Worm (Caenorhabditis elegans) whole organism, early embryonic: ENCODE data around the gene cdka-1.

Experiments used
- B0310.2 ChIP-seq: sonication (generic microtip); optimal IDR thresholded peaks from 2 replicates; lab custom pipeline; 2016; ENCODE audit warnings: mild to moderate bottlenecking, missing genetic modification characterization, missing compliant biosample characterization
- F13C5.2 ChIP-seq: sonication (generic microtip); optimal IDR thresholded peaks from 2 replicates; lab custom pipeline; 2017; ENCODE audit warnings: mild to moderate bottlenecking, missing genetic modification characterization, inconsistent platforms, missing compliant biosample characterization
- aly-1 ChIP-seq: sonication (generic microtip); optimal IDR thresholded peaks from 2 replicates; lab custom pipeline; 2016; ENCODE audit warnings: missing genetic modification characterization, missing compliant biosample characterization
- ama-1 ChIP-seq: fragments of 150-350 bp; optimal IDR thresholded peaks from 2 replicates; lab custom pipeline; 2014
- ceh-13 ChIP-seq: fragments of 200-800 bp; sonication (Bioruptor generic); optimal IDR thresholded peaks from 2 replicates; lab custom pipeline; 2018; ENCODE audit warnings: mild to moderate bottlenecking, missing genetic modification characterization, missing compliant biosample characterization
- ceh-36 ChIP-seq: sonication (generic microtip); optimal IDR thresholded peaks from 2 replicates; lab custom pipeline; 2016; ENCODE audit warnings: missing genetic modification characterization, inconsistent platforms, missing compliant biosample characterization
- ets-7 ChIP-seq: sonication (generic microtip); optimal IDR thresholded peaks from 2 replicates; lab custom pipeline; 2016; ENCODE audit warnings: missing genotype, missing genetic modification characterization, missing compliant biosample characterization
- flt-1 ChIP-seq: fragments of 200-800 bp; sonication (Bioruptor generic); IDR thresholded peaks from 2 replicates; pipeline ENCODE4 v1.3.6; 2022; ENCODE audit warnings: missing genetic modification characterization, missing compliant biosample characterization
- hmbx-1 ChIP-seq: sonication (generic microtip); optimal IDR thresholded peaks from 2 replicates; lab custom pipeline; 2016; ENCODE audit warnings: mild to moderate bottlenecking, missing genetic modification characterization, missing compliant biosample characterization
- hmg-4 ChIP-seq: fragments of 200-800 bp; sonication (Bioruptor generic); optimal IDR thresholded peaks from 2 replicates; lab custom pipeline; 2018; ENCODE audit warnings: mild to moderate bottlenecking, missing genetic modification characterization, missing compliant biosample characterization
- hnd-1 ChIP-seq: sonication (generic microtip); optimal IDR thresholded peaks from 2 replicates; lab custom pipeline; 2016; ENCODE audit warnings: missing genetic modification characterization, missing compliant biosample characterization
- pes-1 ChIP-seq: fragments of 200-800 bp; sonication (Bioruptor generic); IDR thresholded peaks from 2 replicates; pipeline ENCODE4 v1.3.6; 2022; ENCODE audit warnings: missing genetic modification reagents, missing genetic modification characterization, missing compliant biosample characterization
- scrt-1 ChIP-seq: fragments of 200-800 bp; sonication (Bioruptor generic); IDR thresholded peaks from 2 replicates; pipeline ENCODE4 v1.3.6; 2022; ENCODE audit warnings: missing genetic modification characterization, missing compliant biosample characterization
- sea-1 ChIP-seq: fragments of 200-800 bp; sonication (Bioruptor generic); conservative IDR thresholded peaks from 2 replicates; pipeline ENCODE4 v1.3.6; 2022; ENCODE audit warnings: missing genetic modification characterization, missing compliant biosample characterization
- tbx-11 ChIP-seq: fragments of 200-800 bp; sonication (Bioruptor generic); IDR thresholded peaks from 2 replicates; pipeline ENCODE4 v1.3.6; 2022; ENCODE audit warnings: missing genetic modification characterization, missing compliant biosample characterization
- tbx-37 ChIP-seq: fragments of 200-800 bp; sonication (Bioruptor generic); conservative IDR thresholded peaks from 2 replicates; pipeline ENCODE4 v1.3.6; 2022; ENCODE audit warnings: missing genetic modification reagents, missing genetic modification characterization, missing compliant biosample characterization
- tra-4 ChIP-seq: sonication (generic microtip); optimal IDR thresholded peaks from 2 replicates; lab custom pipeline; 2017; ENCODE audit warnings: missing genetic modification characterization, missing compliant biosample characterization

cdka-1 gene

DNA sequence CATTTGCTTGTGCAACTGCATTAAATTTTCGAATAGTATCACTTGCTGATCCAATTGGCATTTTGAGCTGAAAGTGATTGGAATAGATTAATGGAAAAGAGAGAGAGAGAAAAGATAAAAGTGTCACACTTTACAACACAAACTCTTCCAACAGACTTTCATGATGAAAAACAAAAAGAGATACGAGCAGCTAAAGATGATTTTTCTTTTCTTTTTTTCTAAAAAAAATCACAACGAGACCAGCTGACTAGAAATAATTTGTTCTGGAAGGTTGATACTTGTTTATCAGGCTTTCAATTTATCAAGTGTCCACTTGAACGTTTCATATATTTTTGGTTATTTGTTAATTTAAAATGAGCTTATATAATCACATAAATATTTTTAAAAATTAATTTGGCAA lies 28.5 kb downstream of the cdka-1 start:
- TF ChIP-seq tra-4 (tag; lab: Kevin White, UChicago): no peak
- TF ChIP-seq B0310.2 (tag; lab: Kevin White, UChicago): no peak
- no peak for TF ChIP-seq tbx-37
- TF ChIP-seq pes-1 (GFP tag; lab: Robert Waterston, UW): no peak
- no peak for TF ChIP-seq ceh-36
- TF ChIP-seq flt-1 (GFP tag; lab: Robert Waterston, UW): no peak
- TF ChIP-seq sea-1: no peak
- no peak for TF ChIP-seq ets-7 (tag; lab: Kevin White, UChicago)
- no peak for TF ChIP-seq ceh-13 (GFP tag; lab: Kevin White, UChicago)
- no peak for TF ChIP-seq ama-1 (lab: Kevin White, UChicago)
- no peak for TF ChIP-seq hmg-4 (GFP tag; lab: Kevin White, UChicago)
- no peak for TF ChIP-seq tbx-11 (GFP tag; lab: Robert Waterston, UW)
- TF ChIP-seq hmbx-1: no peak
- no peak for TF ChIP-seq aly-1
- no peak for TF ChIP-seq F13C5.2 (tag; lab: Kevin White, UChicago)
- TF ChIP-seq scrt-1 (GFP tag; lab: Robert Waterston, UW): no peak

DNA sequence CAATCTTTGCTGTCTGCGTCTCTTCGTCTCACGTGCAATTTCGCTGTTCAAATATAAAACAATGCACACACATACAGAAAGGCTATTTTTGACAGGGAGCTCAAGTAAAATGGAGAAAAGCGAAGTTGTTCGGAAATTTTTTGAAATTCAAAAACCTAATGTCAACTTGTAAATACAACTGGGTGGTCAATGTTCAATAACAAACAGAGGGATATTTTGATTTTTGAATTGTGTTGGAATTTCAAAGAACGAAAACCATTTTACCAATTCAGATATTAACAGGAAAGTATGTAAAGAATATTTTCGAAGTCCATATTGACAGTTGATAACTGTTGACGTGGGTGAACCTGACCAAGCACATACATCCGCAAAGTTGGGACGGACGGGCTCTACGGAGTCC lies 29.8 kb downstream of the cdka-1 start, which contains the start of gene tag-243:
Gene tag-243, minus strand, starts transcription at position 101 of the 400 bp plus-strand sequence.
- no peak for TF ChIP-seq hmbx-1
- TF ChIP-seq sea-1: no peak
- TF ChIP-seq pes-1 (GFP tag; lab: Robert Waterston, UW): no peak
- no peak for TF ChIP-seq ceh-13 (GFP tag; lab: Kevin White, UChicago)
- no peak for TF ChIP-seq hmg-4 (GFP tag; lab: Kevin White, UChicago)
- TF ChIP-seq ceh-36: no peak
- no peak for TF ChIP-seq B0310.2 (tag; lab: Kevin White, UChicago)
- TF ChIP-seq flt-1 (GFP tag; lab: Robert Waterston, UW): no peak
- no peak for TF ChIP-seq F13C5.2 (tag; lab: Kevin White, UChicago)
- TF ChIP-seq hnd-1 (tag; lab: Kevin White, UChicago): no peak
- no peak for TF ChIP-seq tbx-11 (GFP tag; lab: Robert Waterston, UW)
- TF ChIP-seq ets-7 (tag; lab: Kevin White, UChicago): no peak
- no peak for TF ChIP-seq scrt-1 (GFP tag; lab: Robert Waterston, UW)

DNA sequence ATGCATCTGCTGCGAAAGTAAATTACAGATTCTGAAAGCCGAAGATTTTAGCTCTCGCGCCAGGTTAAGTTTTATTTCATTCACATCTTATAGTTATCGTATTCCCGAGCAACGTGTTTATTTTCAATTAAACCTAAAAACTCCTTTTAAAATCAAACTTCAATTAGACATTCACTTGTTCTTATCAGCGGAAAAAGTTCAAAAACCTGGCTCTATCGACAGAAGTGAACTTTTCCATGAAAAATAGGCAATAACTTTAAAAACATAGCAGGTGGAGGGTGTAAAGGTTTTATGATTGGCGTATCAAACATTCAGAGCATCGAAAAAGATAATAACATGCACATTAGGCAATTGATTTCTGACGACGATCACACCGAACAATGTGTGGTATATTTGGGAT lies 30.4 kb downstream of the cdka-1 start, which contains the start of gene ppat-1:
Gene ppat-1, plus strand, starts transcription at position 316 of the 400 bp plus-strand sequence.
- TF ChIP-seq B0310.2 (tag; lab: Kevin White, UChicago) (no peak), pes-1 (GFP tag; lab: Robert Waterston, UW) (no peak), flt-1 (GFP tag; lab: Robert Waterston, UW) (no peak), aly-1 (no peak), scrt-1 (GFP tag; lab: Robert Waterston, UW) (no peak), ama-1 (lab: Kevin White, UChicago) (no peak), hmbx-1 (no peak), hmg-4 (GFP tag; lab: Kevin White, UChicago) (no peak), hnd-1 (tag; lab: Kevin White, UChicago) (no peak), tbx-11 (GFP tag; lab: Robert Waterston, UW) (no peak), ceh-13 (GFP tag; lab: Kevin White, UChicago) (no peak), ceh-36 (no peak), ets-7 (tag; lab: Kevin White, UChicago) (no peak), sea-1 (no peak)

DNA sequence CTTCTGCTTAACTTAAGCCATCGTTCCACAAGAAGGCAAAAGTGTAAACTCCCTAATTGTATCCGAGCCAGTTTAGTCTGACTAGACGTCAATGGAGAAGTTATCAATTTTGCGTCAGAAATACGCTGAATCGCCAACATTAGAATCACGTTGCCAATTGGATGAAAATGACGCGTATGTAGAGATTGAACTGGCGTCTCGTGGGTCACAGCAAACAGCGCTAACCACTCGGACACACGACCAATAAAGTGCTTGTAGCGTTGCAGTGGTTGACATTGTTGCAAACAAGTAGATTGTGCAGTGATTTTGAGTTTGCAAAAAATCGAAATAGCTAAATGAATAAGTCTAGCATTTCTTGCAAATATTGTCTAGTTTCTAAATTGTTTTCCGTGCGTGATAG lies 31.0 kb downstream of the cdka-1 start:
- TF ChIP-seq F13C5.2 (tag; lab: Kevin White, UChicago) (peak; percentile 41), B0310.2 (tag; lab: Kevin White, UChicago) (peak; percentile 69), hnd-1 (tag; lab: Kevin White, UChicago) (peak; percentile 64), tra-4 (tag; lab: Kevin White, UChicago) (peak; percentile 76), aly-1 (peak; percentile 13), ceh-36 (peak; percentile 84), sea-1 (no peak; the same call in 1 of the 2 replicates), ets-7 (tag; lab: Kevin White, UChicago) (peak; percentile 32), hmg-4 (GFP tag; lab: Kevin White, UChicago) (peak; percentile 91), hmbx-1 (peak; percentile 44), pes-1 (GFP tag; lab: Robert Waterston, UW) (no peak), tbx-11 (GFP tag; lab: Robert Waterston, UW) (peak; percentile 83), ama-1 (lab: Kevin White, UChicago) (no peak), scrt-1 (GFP tag; lab: Robert Waterston, UW) (peak; percentile 88), flt-1 (GFP tag; lab: Robert Waterston, UW) (peak; percentile 76), ceh-13 (GFP tag; lab: Kevin White, UChicago) (peak; percentile 80), tbx-37 (peak; percentile 76)

DNA sequence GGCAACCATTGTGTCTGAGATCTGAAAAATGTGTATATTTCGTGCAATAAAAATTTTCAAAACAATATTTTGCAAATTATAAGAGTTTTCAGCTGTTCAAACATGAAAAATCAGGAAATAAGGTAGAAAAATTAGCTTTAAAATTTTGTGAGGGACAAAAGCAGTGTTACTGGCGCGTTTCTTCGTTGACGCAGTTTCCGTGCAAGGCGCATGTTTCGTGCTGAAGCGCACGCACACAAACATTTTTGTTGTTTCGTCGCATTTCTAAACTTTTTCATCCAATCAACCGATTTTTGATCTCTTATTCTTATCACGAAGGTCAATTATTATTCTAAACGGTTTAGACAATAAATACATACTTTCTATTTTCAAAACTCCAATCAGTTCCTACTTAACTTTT lies 34.7 kb downstream of the cdka-1 start, which contains the start of gene nifk-1:
Gene nifk-1, minus strand, starts transcription at position 27 of the 400 bp plus-strand sequence.
- TF ChIP-seq ets-7 (tag; lab: Kevin White, UChicago) (no peak), tbx-37 (peak; percentile 38; the same call in 1 of the 2 replicates), ama-1 (lab: Kevin White, UChicago) (no peak), aly-1 (no peak), B0310.2 (tag; lab: Kevin White, UChicago) (no peak), ceh-13 (GFP tag; lab: Kevin White, UChicago) (no peak), hnd-1 (tag; lab: Kevin White, UChicago) (no peak), ceh-36 (no peak), tra-4 (tag; lab: Kevin White, UChicago) (no peak), flt-1 (GFP tag; lab: Robert Waterston, UW) (no peak), pes-1 (GFP tag; lab: Robert Waterston, UW) (no peak), scrt-1 (GFP tag; lab: Robert Waterston, UW) (peak; percentile 34; the same call in 1 of the 2 replicates), F13C5.2 (tag; lab: Kevin White, UChicago) (peak; percentile 60), hmbx-1 (no peak), sea-1 (0 out of 2 replicates have a peak, but pooled peaks have one; percentile 5), tbx-11 (GFP tag; lab: Robert Waterston, UW) (no peak), hmg-4 (GFP tag; lab: Kevin White, UChicago) (no peak)

DNA sequence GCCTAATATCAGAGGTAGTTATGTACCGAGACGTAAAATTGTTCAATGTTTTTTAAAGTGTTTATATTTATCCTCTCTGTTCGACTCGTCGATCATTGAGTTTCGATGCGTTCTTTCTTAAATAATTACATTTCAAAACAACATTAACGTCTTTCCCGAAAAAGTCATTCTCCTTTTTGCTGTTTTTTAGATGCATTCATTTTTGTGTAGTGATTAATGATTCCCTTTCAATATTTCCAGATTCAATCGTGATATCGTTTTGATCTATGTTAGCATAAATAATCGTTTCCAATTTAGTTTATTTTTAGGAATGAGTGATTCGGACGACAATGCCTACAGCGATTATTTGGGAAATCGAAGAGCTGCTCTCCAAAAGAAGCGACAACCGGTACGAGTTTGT lies 35.1 kb downstream of the cdka-1 start, which contains the start of gene T04A8.8:
Gene T04A8.8, plus strand, starts transcription at position 301 of the 400 bp plus-strand sequence.
- TF ChIP-seq ceh-13 (GFP tag; lab: Kevin White, UChicago) (no peak), aly-1 (no peak), ama-1 (lab: Kevin White, UChicago) (no peak), B0310.2 (tag; lab: Kevin White, UChicago) (no peak), tbx-11 (GFP tag; lab: Robert Waterston, UW) (no peak), F13C5.2 (tag; lab: Kevin White, UChicago) (no peak), ets-7 (tag; lab: Kevin White, UChicago) (no peak), hmbx-1 (no peak), tra-4 (tag; lab: Kevin White, UChicago) (no peak), pes-1 (GFP tag; lab: Robert Waterston, UW) (no peak), tbx-37 (no peak), scrt-1 (GFP tag; lab: Robert Waterston, UW) (no peak), sea-1 (no peak), hnd-1 (tag; lab: Kevin White, UChicago) (no peak)
